Worm (Caenorhabditis elegans) whole organism, mixed stage, embryonic: ENCODE results near the gene pat-3.

ENCODE experiments used
- ceh-43 ChIP-seq: fragments of 200-800 bp; sonication (Bioruptor generic); optimal IDR thresholded peaks from 2 replicates; lab custom pipeline; 2018; ENCODE audit warnings: mild to moderate bottlenecking, missing genetic modification characterization, moderate library complexity, missing compliant biosample characterization
- ham-2 ChIP-seq: fragments of 200-800 bp; sonication (Bioruptor generic); optimal IDR thresholded peaks from 2 replicates; lab custom pipeline; 2018; ENCODE audit warnings: mild to moderate bottlenecking, missing genetic modification characterization, missing compliant biosample characterization
- lin-13 ChIP-seq: fragments of 150-350 bp; optimal IDR thresholded peaks from 2 replicates; lab custom pipeline; 2014; ENCODE audit warnings: missing biosample characterization, missing genetic modification characterization
- lsy-2 ChIP-seq: fragments of 150-350 bp; optimal IDR thresholded peaks from 2 replicates; lab custom pipeline; 2014; ENCODE audit warnings: missing biosample characterization, missing genetic modification characterization
- mls-2 ChIP-seq: sonication (generic microtip); optimal IDR thresholded peaks from 2 replicates; lab custom pipeline; 2016; ENCODE audit warnings: mild to moderate bottlenecking, missing genetic modification characterization, moderate library complexity, missing compliant biosample characterization
- nhr-237 ChIP-seq: fragments of 150-350 bp; optimal IDR thresholded peaks from 2 replicates; lab custom pipeline; 2014; ENCODE audit warnings: missing biosample characterization, missing genetic modification characterization
- pha-4 ChIP-seq: fragments of 150-350 bp; optimal IDR thresholded peaks from 2 replicates; lab custom pipeline; 2018; ENCODE audit warnings: missing biosample characterization, missing genetic modification reagents, missing genetic modification characterization
- unc-39 ChIP-seq: fragments of 150-350 bp; optimal IDR thresholded peaks from 2 replicates; lab custom pipeline; 2014; ENCODE audit warnings: missing biosample characterization, missing genetic modification characterization
- unc-62 ChIP-seq: fragments of 150-350 bp; optimal IDR thresholded peaks from 2 replicates; lab custom pipeline; 2014; ENCODE audit warnings: missing biosample characterization, missing genetic modification reagents, missing genetic modification characterization

DNA sequence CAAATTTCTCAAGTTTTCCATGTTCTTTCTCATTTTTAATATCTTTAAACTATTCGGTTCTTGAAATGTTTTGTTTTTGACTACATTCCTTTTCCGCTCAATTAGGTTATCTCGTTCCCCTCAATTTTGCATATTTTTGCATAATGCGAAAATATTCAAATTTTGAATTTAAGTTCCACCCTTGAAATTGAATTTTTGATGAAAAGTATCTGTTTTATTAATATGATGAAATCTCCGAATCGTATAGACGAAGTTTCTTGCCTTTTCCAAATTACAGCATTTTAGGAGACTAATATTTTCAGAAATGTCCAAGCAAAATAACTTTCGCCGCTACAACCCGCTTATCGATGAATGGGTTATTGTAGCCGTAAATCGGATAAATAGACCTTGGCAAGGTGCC lies 4.6 kb upstream of the pat-3 start, which contains the start of gene ZK1058.3:
- no peak for TF ChIP-seq ham-2 (GFP tag; lab: Kevin White, UChicago)
- no peak for TF ChIP-seq mls-2 (tag; lab: Kevin White, UChicago)
- TF ChIP-seq unc-39 (tag; lab: Kevin White, UChicago) = no peak
- no peak for TF ChIP-seq lin-13
- TF ChIP-seq lsy-2 (tag; lab: Kevin White, UChicago) = no peak
- no peak for TF ChIP-seq pha-4 (tag; lab: Kevin White, UChicago)
- no peak for TF ChIP-seq nhr-237 (tag; lab: Kevin White, UChicago)
- no peak for TF ChIP-seq ceh-43 (GFP tag; lab: Kevin White, UChicago)
- TF ChIP-seq unc-62 (GFP tag; lab: Kevin White, UChicago) = no peak
